Fruit fly (Drosophila melanogaster) whole organism, adult: ENCODE results near the gene PK2-R2.

ENCODE experiments used
- CG11617 ChIP-seq: fragments of 200-800 bp; sonication (Bioruptor generic); optimal IDR thresholded peaks from 2 replicates; lab custom pipeline; 2017; ENCODE audit warnings: mild to moderate bottlenecking, missing biosample characterization, missing genetic modification reagents, missing genetic modification characterization
- CG12768 ChIP-seq: fragments of 200-800 bp; sonication (Bioruptor generic); optimal IDR thresholded peaks from 2 replicates; lab custom pipeline; 2017; ENCODE audit warnings: missing biosample characterization, missing genetic modification characterization, mild to moderate bottlenecking, moderate library complexity, missing genetic modification reagents
- CG14711 ChIP-seq: fragments of 200-800 bp; sonication (Bioruptor generic); optimal IDR thresholded peaks from 2 replicates; lab custom pipeline; 2018; ENCODE audit warnings: missing biosample characterization, mild to moderate bottlenecking, missing genetic modification characterization, moderate library complexity
- CG1620 ChIP-seq: fragments of 200-800 bp; sonication (Bioruptor generic); optimal IDR thresholded peaks from 2 replicates; lab custom pipeline; 2016; ENCODE audit warnings: missing biosample characterization, missing genetic modification characterization
- CG33017 ChIP-seq: fragments of 200-800 bp; sonication (Bioruptor generic); optimal IDR thresholded peaks from 2 replicates; lab custom pipeline; 2018; ENCODE audit warnings: missing biosample characterization, mild to moderate bottlenecking, missing genetic modification characterization, moderate library complexity
- CG5204 ChIP-seq: fragments of 200-800 bp; sonication (Bioruptor generic); optimal IDR thresholded peaks from 2 replicates; lab custom pipeline; 2016; ENCODE audit warnings: missing biosample characterization, missing genetic modification characterization
- CG7045 ChIP-seq: fragments of 200-800 bp; sonication (Bioruptor generic); optimal IDR thresholded peaks from 2 replicates; lab custom pipeline; 2017; ENCODE audit warnings: missing biosample characterization, mild to moderate bottlenecking, missing genetic modification characterization
- CG7101 ChIP-seq: fragments of 200-800 bp; sonication (Bioruptor generic); optimal IDR thresholded peaks from 2 replicates; lab custom pipeline; 2018; ENCODE audit warnings: missing biosample characterization, mild to moderate bottlenecking, missing genetic modification characterization, moderate library complexity
- Clk ChIP-seq: fragments of 200-800 bp; sonication (Bioruptor generic); optimal IDR thresholded peaks from 2 replicates; lab custom pipeline; 2017; ENCODE audit warnings: missing biosample characterization, missing genetic modification characterization
- Crg-1 ChIP-seq: fragments of 200-800 bp; sonication (Bioruptor generic); optimal IDR thresholded peaks from 2 replicates; lab custom pipeline; 2016; ENCODE audit warnings: missing biosample characterization, missing genetic modification characterization
- Hr96 ChIP-seq: fragments of 200-800 bp; sonication (Bioruptor generic); optimal IDR thresholded peaks from 2 replicates; lab custom pipeline; 2016; ENCODE audit warnings: missing biosample characterization, missing genetic modification characterization
- Mnt ChIP-seq: fragments of 200-800 bp; sonication (Bioruptor generic); optimal IDR thresholded peaks from 2 replicates; lab custom pipeline; 2016; ENCODE audit warnings: missing biosample characterization, mild to moderate bottlenecking, missing genetic modification characterization
- bab1 ChIP-seq: fragments of 200-800 bp; sonication (Bioruptor generic); optimal IDR thresholded peaks from 3 replicates; lab custom pipeline; 2019; ENCODE audit warnings: missing biosample characterization, mild to moderate bottlenecking, missing genetic modification characterization, moderate library complexity
- cic ChIP-seq: fragments of 200-800 bp; sonication (Bioruptor generic); optimal IDR thresholded peaks from 2 replicates; lab custom pipeline; 2017; ENCODE audit warnings: missing biosample characterization, mild to moderate bottlenecking, missing genetic modification characterization, moderate library complexity
- cnc ChIP-seq, 2 experiments: fragments of >200 bp; optimal IDR thresholded peaks; 2 replicates each; lab custom pipeline; 2017
- kay ChIP-seq: fragments of 200-800 bp; sonication (Bioruptor generic); peaks from one replicate; lab custom pipeline; 2016; ENCODE audit warnings: missing biosample characterization, missing genetic modification characterization, borderline replicate concordance
- ovo ChIP-seq: fragments of 200-800 bp; sonication (Bioruptor generic); optimal IDR thresholded peaks from 2 replicates; lab custom pipeline; 2016; ENCODE audit warnings: missing biosample characterization, missing genetic modification characterization
- pad ChIP-seq: fragments of 200-800 bp; sonication (Bioruptor generic); optimal IDR thresholded peaks from 3 replicates; lab custom pipeline; 2017; ENCODE audit warnings: missing biosample characterization, missing genetic modification characterization, mild to moderate bottlenecking, moderate library complexity, missing genetic modification reagents
- tj ChIP-seq: fragments of 200-800 bp; sonication (Bioruptor generic); optimal IDR thresholded peaks from 3 replicates; lab custom pipeline; 2017; ENCODE audit warnings: missing biosample characterization, mild to moderate bottlenecking, missing genetic modification characterization, moderate library complexity
- toe ChIP-seq: fragments of 200-800 bp; sonication (Bioruptor generic); optimal IDR thresholded peaks from 2 replicates; lab custom pipeline; 2016; ENCODE audit warnings: missing biosample characterization, missing genetic modification characterization

Gene PK2-R2

DNA sequence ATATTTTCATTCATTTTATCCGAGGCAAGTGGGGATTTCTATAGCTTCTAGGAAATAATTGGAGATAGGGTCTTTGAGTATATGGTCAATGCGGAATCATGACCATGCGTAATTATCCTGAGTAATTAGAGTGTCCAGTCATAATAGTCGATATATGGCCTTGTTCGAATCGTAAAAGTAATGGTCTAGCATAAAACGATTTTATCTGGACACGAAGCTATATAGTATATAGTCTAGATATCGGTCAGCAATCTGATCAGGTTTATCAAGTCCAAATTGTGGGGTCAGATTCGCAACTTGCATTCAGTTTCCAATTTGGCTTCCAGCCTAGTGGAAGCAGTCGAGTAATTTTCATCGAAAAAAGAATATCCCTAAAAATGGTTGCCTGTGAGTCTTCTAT, 31.6 kb downstream of the PK2-R2 start, which contains the start of gene CG32473:
Gene CG32473, plus strand, starts transcription at position 301 of the 400 bp plus-strand sequence.
- TF ChIP-seq bab1 (GFP tag; lab: Kevin White, UChicago) (no peak), ovo (GFP tag; lab: Kevin White, UChicago) (no peak), pad (GFP tag; lab: Kevin White, UChicago) (no peak), Clk (no peak), CG12768 (no peak), tj (GFP tag; lab: Kevin White, UChicago) (no peak), CG5204 (no peak)

DNA sequence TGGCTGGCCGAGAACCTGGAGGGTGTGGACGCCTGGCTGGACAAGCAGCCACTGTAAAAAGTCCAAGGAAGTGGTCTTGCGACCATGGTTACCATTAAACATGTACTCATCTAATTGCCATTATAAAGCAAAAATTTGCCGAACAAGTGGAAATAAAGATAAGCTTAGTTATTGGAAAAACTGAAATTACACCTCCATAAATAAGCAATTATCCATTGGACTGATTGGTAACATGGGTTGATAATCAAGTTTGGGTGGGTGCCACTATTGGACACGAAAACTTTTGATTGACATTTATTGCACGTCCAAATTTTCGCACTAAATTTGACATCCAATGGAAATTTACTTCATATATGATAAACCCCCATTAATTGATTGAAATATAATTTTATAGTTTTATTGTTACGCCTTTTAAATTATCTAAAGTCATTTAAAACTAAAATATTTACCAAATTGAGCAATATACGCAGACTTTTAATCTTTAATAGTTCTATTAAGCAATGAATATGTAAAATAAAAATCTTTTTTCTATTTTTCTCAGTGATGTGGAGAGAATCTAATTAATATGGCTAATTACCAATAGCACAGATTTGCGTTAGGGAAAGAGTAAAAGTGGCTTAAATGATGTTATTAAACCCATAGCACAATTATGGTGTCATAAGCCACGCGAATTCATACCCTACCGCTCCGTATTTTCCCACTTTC, 35.7 kb downstream of the PK2-R2 start, which contains the start of gene CG8774:
Gene CG8774, plus strand, starts transcription at position 655 of the 705 bp plus-strand sequence.
- no peak for TF ChIP-seq CG14711
- TF ChIP-seq kay, result peak; percentile 21
- TF ChIP-seq tj (GFP tag; lab: Kevin White, UChicago), result no peak

dm6 chr3R:13294461-13294860, 39.5 kb downstream of the PK2-R2 start, which contains the start of gene CG8773:
TSS of gene CG8773 (plus strand) at chr3R:13294748.
- TF ChIP-seq CG1620 (GFP tag; lab: Kevin White, UChicago), result no peak
- no peak for TF ChIP-seq Hr96 (GFP tag; lab: Kevin White, UChicago)
- TF ChIP-seq CG11617 (GFP tag; lab: Kevin White, UChicago), result no peak
- TF ChIP-seq cic (GFP tag; lab: Kevin White, UChicago), result no peak
- no peak for TF ChIP-seq Crg-1
- no peak for TF ChIP-seq CG7045 (GFP tag; lab: Kevin White, UChicago)
- TF ChIP-seq CG12768, result no peak
- no peak for TF ChIP-seq CG14711
- no peak for TF ChIP-seq Mnt (GFP tag; lab: Kevin White, UChicago)
- no peak for TF ChIP-seq toe (GFP tag; lab: Kevin White, UChicago)
- no peak for TF ChIP-seq kay
- TF ChIP-seq CG33017 (tag; lab: Kevin White, UChicago), result no peak
- no peak for TF ChIP-seq bab1 (GFP tag; lab: Kevin White, UChicago)
- no peak for TF ChIP-seq tj (GFP tag; lab: Kevin White, UChicago)

DNA sequence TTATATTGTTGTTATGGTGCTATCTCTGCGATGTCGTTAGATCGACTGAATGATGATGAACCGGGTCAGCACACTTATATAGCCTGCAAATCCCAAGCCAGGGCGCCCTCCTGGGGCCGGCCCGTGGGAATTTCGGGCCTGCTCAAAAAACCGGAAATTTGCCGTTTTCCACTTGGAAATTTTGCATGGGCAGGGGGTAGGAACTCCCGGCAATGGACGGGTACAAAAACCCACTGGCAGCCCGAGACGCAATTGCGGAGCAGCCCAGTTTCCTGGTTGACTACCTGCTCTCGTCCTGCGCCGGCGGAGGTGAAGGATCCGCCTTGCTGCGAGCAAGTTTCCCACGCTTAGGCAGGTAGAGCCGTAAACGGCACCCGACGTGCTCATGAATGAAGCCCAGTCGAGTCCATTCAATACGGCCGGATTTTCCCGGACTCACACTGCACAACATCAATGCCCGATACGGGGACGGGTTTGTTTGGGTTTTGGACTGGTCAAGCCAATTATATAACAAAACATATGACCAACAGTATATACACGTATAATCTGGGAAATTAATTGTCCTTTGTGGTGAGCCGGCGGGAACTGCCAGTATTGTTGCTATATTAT, 40.7 kb downstream of the PK2-R2 start, which contains the start of gene wntD:
Gene wntD, minus strand, starts transcription at position 51 of the 609 bp plus-strand sequence.
- TF ChIP-seq CG5204 (no peak), CG7101 (tag; lab: Kevin White, UChicago) (no peak), cic (GFP tag; lab: Kevin White, UChicago) (no peak), CG14711 (no peak), kay (no peak), ovo (GFP tag; lab: Kevin White, UChicago) (no peak), Clk (no peak), CG1620 (GFP tag; lab: Kevin White, UChicago) (no peak), pad (GFP tag; lab: Kevin White, UChicago) (no peak), toe (GFP tag; lab: Kevin White, UChicago) (no peak), CG7045 (GFP tag; lab: Kevin White, UChicago) (no peak), Hr96 (GFP tag; lab: Kevin White, UChicago) (no peak), CG11617 (GFP tag; lab: Kevin White, UChicago) (no peak), Mnt (GFP tag; lab: Kevin White, UChicago) (no peak), CG33017 (tag; lab: Kevin White, UChicago) (no peak), bab1 (GFP tag; lab: Kevin White, UChicago) (no peak), tj (GFP tag; lab: Kevin White, UChicago) (no peak)

DNA sequence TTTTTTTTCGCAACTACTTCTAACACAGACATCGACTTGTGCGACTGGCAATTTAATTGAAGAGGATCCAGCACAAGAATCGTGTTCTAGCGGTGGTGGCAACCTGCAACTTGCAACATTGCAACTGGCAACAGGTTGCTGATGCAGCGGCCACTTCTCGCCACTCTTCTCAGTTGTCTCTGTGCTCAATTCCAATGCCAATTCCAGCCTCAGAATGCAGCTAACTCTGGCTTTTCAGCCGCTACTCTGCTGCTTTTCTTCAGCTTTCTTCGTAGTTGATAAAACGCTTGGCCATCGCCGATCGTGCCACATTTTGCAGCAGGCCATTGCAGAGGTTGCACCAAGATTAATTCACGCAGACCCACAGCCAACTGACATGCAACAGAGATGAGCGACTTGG, 43.6 kb downstream of the PK2-R2 start, which contains the start of gene Osi22:
Gene Osi22, plus strand, starts transcription at position 301 of the 400 bp plus-strand sequence.
- no peak for TF ChIP-seq toe (GFP tag; lab: Kevin White, UChicago)
- TF ChIP-seq CG1620 (GFP tag; lab: Kevin White, UChicago), result no peak
- TF ChIP-seq ovo (GFP tag; lab: Kevin White, UChicago), result no peak
- TF ChIP-seq Crg-1, result no peak
- no peak for TF ChIP-seq pad (GFP tag; lab: Kevin White, UChicago)
- TF ChIP-seq CG14711, result no peak
- TF ChIP-seq CG12768, result no peak
- TF ChIP-seq CG5204, result no peak
- no peak for TF ChIP-seq cnc (optimal IDR thresholded peaks at IDR 0.05; lab: Kevin White, UChicago)
- no peak for TF ChIP-seq Mnt (GFP tag; lab: Kevin White, UChicago)
- no peak for TF ChIP-seq CG11617 (GFP tag; lab: Kevin White, UChicago)
- no peak for TF ChIP-seq CG7101 (tag; lab: Kevin White, UChicago)

DNA sequence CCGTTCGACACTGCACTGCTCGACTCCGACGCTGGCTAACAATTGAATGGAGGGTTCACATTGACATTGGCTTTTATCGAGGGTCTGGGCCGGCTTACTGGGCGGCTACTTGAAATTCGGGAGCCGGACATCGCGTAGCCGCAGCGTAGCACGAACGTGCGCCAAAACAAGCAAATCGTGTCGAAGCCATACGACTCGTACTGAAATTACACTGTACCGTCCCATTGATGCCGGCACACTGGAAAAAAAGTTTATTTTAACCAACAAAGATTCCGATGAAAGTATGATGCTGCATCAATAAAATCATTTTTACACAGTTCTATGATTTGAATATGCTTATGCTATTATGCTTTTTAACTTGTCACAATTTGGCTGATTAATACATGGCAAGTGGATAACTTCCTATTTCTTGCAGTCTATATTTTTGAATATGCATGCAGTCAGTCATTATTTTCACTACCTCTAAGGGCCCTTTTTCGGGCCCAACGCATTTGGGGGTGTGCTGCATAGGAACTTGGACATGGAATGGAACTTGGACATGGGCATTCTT, 45.1 kb downstream of the PK2-R2 start, which contains the start of gene apn:
Gene apn, minus strand, starts transcription at position 51 of the 550 bp plus-strand sequence.
- TF ChIP-seq tj (GFP tag; lab: Kevin White, UChicago) (no peak), pad (GFP tag; lab: Kevin White, UChicago) (no peak), toe (GFP tag; lab: Kevin White, UChicago) (no peak), CG7045 (GFP tag; lab: Kevin White, UChicago) (no peak), Hr96 (GFP tag; lab: Kevin White, UChicago) (no peak), CG11617 (GFP tag; lab: Kevin White, UChicago) (no peak), CG33017 (tag; lab: Kevin White, UChicago) (no peak), ovo (GFP tag; lab: Kevin White, UChicago) (no peak), Crg-1 (no peak)
